Worm (Caenorhabditis elegans): ENCODE results near the gene cap-1.

DNA sequence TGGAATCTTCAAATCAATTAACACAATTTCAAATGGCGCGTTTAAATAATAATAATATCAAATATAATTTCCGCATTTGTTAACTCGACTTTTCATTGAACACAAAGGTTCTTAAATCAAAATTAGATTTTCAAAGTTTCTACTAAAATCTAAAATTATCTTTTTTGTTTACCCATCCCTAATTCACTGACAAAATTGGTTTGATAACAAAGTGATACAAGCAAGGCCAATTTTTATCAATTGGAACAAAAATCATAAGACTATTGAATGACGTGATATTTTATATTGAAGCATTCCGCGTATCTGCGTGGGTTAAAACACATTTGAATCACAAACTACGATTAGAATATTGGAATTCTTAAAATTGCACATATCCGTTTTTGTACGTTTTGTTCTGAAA, 39.6 kb downstream of the cap-1 start:
- TF ChIP-seq ama-1 (optimal IDR thresholded peaks at IDR 0.05) (no peak), tbx-37 (GFP tag; conservative IDR thresholded peaks at IDR 0.05) (no peak), flt-1 (GFP tag; IDR thresholded peaks at IDR 0.05) (no peak), hmg-4 (GFP tag; optimal IDR thresholded peaks at IDR 0.05) (no peak), ceh-36 (tag; optimal IDR thresholded peaks at IDR 0.05) (no peak), ets-7 (tag; optimal IDR thresholded peaks at IDR 0.05) (no peak), B0310.2 (tag; optimal IDR thresholded peaks at IDR 0.05) (no peak), tra-4 (tag; optimal IDR thresholded peaks at IDR 0.05) (no peak), hnd-1 (tag; optimal IDR thresholded peaks at IDR 0.05) (no peak), F13C5.2 (tag; optimal IDR thresholded peaks at IDR 0.05) (no peak), hmbx-1 (tag; optimal IDR thresholded peaks at IDR 0.05) (no peak)
